Worm (Caenorhabditis elegans) whole organism, L3 larva: ENCODE data around the gene Y49A3A.3.

ENCODE experiments used
- R02D3.7 ChIP-seq: fragments of 150-350 bp; optimal IDR thresholded peaks from 2 replicates; lab custom pipeline; 2014; ENCODE audit warnings: missing biosample characterization, missing genetic modification characterization
- aly-2 ChIP-seq: fragments of 150-350 bp; optimal IDR thresholded peaks from 2 replicates; lab custom pipeline; 2014; ENCODE audit warnings: missing biosample characterization, missing genetic modification characterization
- ama-1 ChIP-seq: fragments of 150-350 bp; optimal IDR thresholded peaks from 2 replicates; lab custom pipeline; 2018
- ceh-16 ChIP-seq: sonication (generic microtip); optimal IDR thresholded peaks from 2 replicates; lab custom pipeline; 2017; ENCODE audit warnings: missing biosample characterization, missing genetic modification characterization
- ceh-28 ChIP-seq: fragments of 150-350 bp; optimal IDR thresholded peaks from 2 replicates; lab custom pipeline; 2014; ENCODE audit warnings: missing biosample characterization, missing genetic modification reagents, missing genetic modification characterization
- ceh-82 ChIP-seq: fragments of 150-350 bp; optimal IDR thresholded peaks from 2 replicates; lab custom pipeline; 2014; ENCODE audit warnings: missing biosample characterization, missing genetic modification characterization
- egl-27 ChIP-seq: sonication (generic microtip); optimal IDR thresholded peaks from 4 replicates; lab custom pipeline; 2017; ENCODE audit warnings: missing biosample characterization, missing genetic modification reagents, missing genetic modification characterization
- egl-5 ChIP-seq: fragments of 150-350 bp; optimal IDR thresholded peaks from 2 replicates; lab custom pipeline; 2017; ENCODE audit warnings: missing biosample characterization, missing genetic modification reagents, missing genetic modification characterization, inconsistent platforms
- elt-2 ChIP-seq: sonication (generic microtip); optimal IDR thresholded peaks from 2 replicates; lab custom pipeline; 2016; ENCODE audit warnings: missing genetic modification reagents, mild to moderate bottlenecking, missing genetic modification characterization, missing compliant biosample characterization
- elt-3 ChIP-seq, 3 experiments: fragments of 150-350 bp in 1 of 3; sonication (generic microtip) in 2 of 3; optimal IDR thresholded peaks; 2 replicates in 2 of 3; 4 replicates in 1 of 3; lab custom pipeline; 2014 to 2017; ENCODE audit warnings: missing biosample characterization in 3 of 3, missing genetic modification characterization in 3 of 3
- eor-1 ChIP-seq, 2 experiments: fragments of 150-350 bp; optimal IDR thresholded peaks; 2 replicates each; lab custom pipeline; 2014 to 2018; ENCODE audit warnings: missing biosample characterization in 2 of 2, missing genetic modification characterization in 2 of 2
- fkh-10 ChIP-seq: sonication (generic microtip); optimal IDR thresholded peaks from 2 replicates; lab custom pipeline; 2017; ENCODE audit warnings: missing biosample characterization, missing genetic modification reagents, missing genetic modification characterization
- fkh-2 ChIP-seq: fragments of 150-350 bp; optimal IDR thresholded peaks from 2 replicates; lab custom pipeline; 2014; ENCODE audit warnings: missing biosample characterization, missing genetic modification reagents, missing genetic modification characterization
- hmg-11 ChIP-seq: sonication (generic microtip); optimal IDR thresholded peaks from 2 replicates; lab custom pipeline; 2016; ENCODE audit warnings: missing genetic modification characterization, missing compliant biosample characterization
- jun-1 ChIP-seq: fragments of 150-350 bp; optimal IDR thresholded peaks from 2 replicates; lab custom pipeline; 2014; ENCODE audit warnings: missing biosample characterization, missing genetic modification reagents, missing genetic modification characterization
- lin-15B ChIP-seq: fragments of 150-350 bp; optimal IDR thresholded peaks from 2 replicates; lab custom pipeline; 2014; ENCODE audit warnings: missing biosample characterization, missing genetic modification characterization
- lin-39 ChIP-seq: fragments of 150-350 bp; optimal IDR thresholded peaks from 2 replicates; lab custom pipeline; 2018; ENCODE audit warnings: missing biosample characterization, missing genetic modification reagents, missing genetic modification characterization
- lsy-12 ChIP-seq: sonication (generic microtip); optimal IDR thresholded peaks from 2 replicates; lab custom pipeline; 2016; ENCODE audit warnings: mild to moderate bottlenecking, missing genetic modification characterization, missing compliant biosample characterization
- mdl-1 ChIP-seq: fragments of 150-350 bp; optimal IDR thresholded peaks from 2 replicates; lab custom pipeline; 2014; ENCODE audit warnings: missing biosample characterization, missing genetic modification characterization
- mml-1 ChIP-seq: fragments of 150-350 bp; sonication (generic microtip); optimal IDR thresholded peaks from 3 replicates; lab custom pipeline; 2014; ENCODE audit warnings: missing biosample characterization, missing genetic modification characterization
- nfya-1 ChIP-seq: sonication (generic microtip); optimal IDR thresholded peaks from 2 replicates; lab custom pipeline; 2017; ENCODE audit warnings: missing genetic modification characterization, mild to moderate bottlenecking, missing compliant biosample characterization, antibody characterized with exemption, moderate library complexity; ENCODE audit not compliant: insufficient read depth
- nhr-12 ChIP-seq: fragments of 150-350 bp; optimal IDR thresholded peaks from 2 replicates; lab custom pipeline; 2014; ENCODE audit warnings: missing biosample characterization, missing genetic modification characterization
- nhr-23 ChIP-seq: fragments of 150-350 bp; optimal IDR thresholded peaks from 2 replicates; lab custom pipeline; 2014; ENCODE audit warnings: missing biosample characterization, missing genetic modification reagents, missing genetic modification characterization
- nhr-237 ChIP-seq: fragments of 150-350 bp; optimal IDR thresholded peaks from 2 replicates; lab custom pipeline; 2014; ENCODE audit warnings: missing biosample characterization, missing genetic modification characterization
- nhr-25 ChIP-seq: sonication (generic microtip); optimal IDR thresholded peaks from 2 replicates; lab custom pipeline; 2017; ENCODE audit warnings: missing biosample characterization, missing genetic modification characterization
- nhr-28 ChIP-seq: fragments of 150-350 bp; optimal IDR thresholded peaks from 2 replicates; lab custom pipeline; 2014; ENCODE audit warnings: missing biosample characterization, missing genetic modification characterization
- nhr-43 ChIP-seq: sonication (generic microtip); optimal IDR thresholded peaks from 2 replicates; lab custom pipeline; 2016; ENCODE audit warnings: mild to moderate bottlenecking, missing genetic modification characterization, missing compliant biosample characterization; ENCODE audit not compliant: poor library complexity, severe bottlenecking
- nhr-67 ChIP-seq: fragments of 150-350 bp; optimal IDR thresholded peaks from 2 replicates; lab custom pipeline; 2014; ENCODE audit warnings: missing biosample characterization, missing genetic modification characterization
- pha-4 ChIP-seq: fragments of 150-350 bp; optimal IDR thresholded peaks from 2 replicates; lab custom pipeline; 2014; ENCODE audit warnings: missing biosample characterization, missing genetic modification reagents, missing genetic modification characterization
- pqm-1 ChIP-seq: fragments of 150-350 bp; optimal IDR thresholded peaks from 2 replicates; lab custom pipeline; 2017; ENCODE audit warnings: missing biosample characterization, missing genetic modification characterization, inconsistent platforms
- skn-1 ChIP-seq: fragments of 150-350 bp; optimal IDR thresholded peaks from 2 replicates; lab custom pipeline; 2014; ENCODE audit warnings: missing biosample characterization, missing genetic modification characterization
- snpc-4 ChIP-seq: fragments of 150-350 bp; optimal IDR thresholded peaks from 2 replicates; lab custom pipeline; 2014; ENCODE audit warnings: missing biosample characterization, missing genetic modification characterization
- tbx-2 ChIP-seq: sonication (generic microtip); optimal IDR thresholded peaks from 2 replicates; lab custom pipeline; 2016; ENCODE audit warnings: mild to moderate bottlenecking, missing genetic modification characterization, missing compliant biosample characterization
- unc-39 ChIP-seq: sonication (generic microtip); optimal IDR thresholded peaks from 4 replicates; lab custom pipeline; 2017; ENCODE audit warnings: missing biosample characterization, missing genetic modification characterization
- zag-1 ChIP-seq: fragments of 150-350 bp; optimal IDR thresholded peaks from 2 replicates; lab custom pipeline; 2014; ENCODE audit warnings: missing biosample characterization, missing genetic modification characterization
- ztf-4 ChIP-seq: fragments of 150-350 bp; optimal IDR thresholded peaks from 2 replicates; lab custom pipeline; 2014; ENCODE audit warnings: missing biosample characterization, missing genetic modification characterization

The Y49A3A.3 gene

ce11 chrV:14350498-14350897 is 3.7 kb upstream of the Y49A3A.3 start:
- TF ChIP-seq unc-39 (tag; lab: Kevin White, UChicago) (no peak), nhr-67 (tag; lab: Kevin White, UChicago) (no peak), skn-1 (no peak), pha-4 (no peak), nhr-12 (tag; lab: Kevin White, UChicago) (no peak), nhr-28 (tag; lab: Kevin White, UChicago) (no peak), nhr-237 (tag; lab: Kevin White, UChicago) (no peak), mml-1 (no peak), egl-5 (tag; lab: Kevin White, UChicago) (no peak)

ce11 chrV:14350949-14351348 is 3.3 kb upstream of the Y49A3A.3 start:
- TF ChIP-seq skn-1, result peak; percentile 64
- peak; percentile 68 for TF ChIP-seq pha-4
- peak; percentile 26 for TF ChIP-seq pqm-1 (tag; lab: Kevin White, UChicago)
- peak; percentile 92 for TF ChIP-seq hmg-11
- peak; percentile 94 for TF ChIP-seq lin-39 (tag; lab: Kevin White, UChicago)
- TF ChIP-seq jun-1 (tag; lab: Kevin White, UChicago), result peak; percentile 60
- TF ChIP-seq ama-1, result peak; percentile 50
- peak; percentile 10 for TF ChIP-seq fkh-10 (GFP tag; lab: Kevin White, UChicago)
- peak; percentile 19 for TF ChIP-seq tbx-2 (tag; lab: Kevin White, UChicago)
- TF ChIP-seq ceh-16 (tag; lab: Kevin White, UChicago), result peak; percentile 25
- TF ChIP-seq nhr-43 (tag; lab: Kevin White, UChicago), result peak; percentile 46
- peak; percentile 89 for TF ChIP-seq snpc-4
- peak; percentile 96 for TF ChIP-seq lin-15B (tag; lab: Kevin White, UChicago)
- no peak for TF ChIP-seq mdl-1 (tag; lab: Kevin White, UChicago)
- no peak for TF ChIP-seq nhr-67 (tag; lab: Kevin White, UChicago)
- TF ChIP-seq elt-3 (tag; optimal IDR thresholded peaks at IDR 0.05; lab: Kevin White, UChicago), result peak in 1 of 3 experiments; percentile 11
- TF ChIP-seq elt-2 (tag; lab: Kevin White, UChicago), result peak; percentile 82
- no peak for TF ChIP-seq ztf-4 (tag; lab: Kevin White, UChicago)
- no peak for TF ChIP-seq mml-1
- no peak for TF ChIP-seq aly-2 (tag; lab: Kevin White, UChicago)
- no peak for TF ChIP-seq R02D3.7 (tag; lab: Kevin White, UChicago)
- TF ChIP-seq nhr-23 (tag; lab: Kevin White, UChicago), result peak; percentile 74
- peak; percentile 87 for TF ChIP-seq nfya-1 (tag; lab: Kevin White, UChicago)
- TF ChIP-seq fkh-2, result no peak
- peak; percentile 86 for TF ChIP-seq nhr-25 (tag; lab: Kevin White, UChicago)
- no peak for TF ChIP-seq nhr-12 (tag; lab: Kevin White, UChicago)
- peak; percentile 76 for TF ChIP-seq lsy-12 (tag; lab: Kevin White, UChicago)

- TF ChIP-seq nhr-28 (tag; lab: Kevin White, UChicago) (no peak), hmg-11 (no peak), zag-1 (tag; lab: Kevin White, UChicago) (no peak), ceh-28 (tag; lab: Kevin White, UChicago) (no peak), pha-4 (no peak), egl-27 (tag; lab: Kevin White, UChicago) (no peak), ceh-82 (tag; lab: Kevin White, UChicago) (no peak), snpc-4 (no peak), mml-1 (no peak)
Observed at ce11 chrV:14351629-14352028, 2.6 kb upstream of the Y49A3A.3 start, which contains the start of gene vha-13. Gene vha-13 (plus strand): TSS chrV:14351709.

- TF ChIP-seq eor-1 (tag; optimal IDR thresholded peaks at IDR 0.05; lab: Kevin White, UChicago) (no peak), elt-2 (tag; lab: Kevin White, UChicago) (no peak)
Observed at ce11 chrV:14352032-14352431, 2.2 kb upstream of the Y49A3A.3 start.
